Fruit fly (Drosophila melanogaster): Measurements from ENCODE around the gene Ddr.

Gene Ddr

DNA sequence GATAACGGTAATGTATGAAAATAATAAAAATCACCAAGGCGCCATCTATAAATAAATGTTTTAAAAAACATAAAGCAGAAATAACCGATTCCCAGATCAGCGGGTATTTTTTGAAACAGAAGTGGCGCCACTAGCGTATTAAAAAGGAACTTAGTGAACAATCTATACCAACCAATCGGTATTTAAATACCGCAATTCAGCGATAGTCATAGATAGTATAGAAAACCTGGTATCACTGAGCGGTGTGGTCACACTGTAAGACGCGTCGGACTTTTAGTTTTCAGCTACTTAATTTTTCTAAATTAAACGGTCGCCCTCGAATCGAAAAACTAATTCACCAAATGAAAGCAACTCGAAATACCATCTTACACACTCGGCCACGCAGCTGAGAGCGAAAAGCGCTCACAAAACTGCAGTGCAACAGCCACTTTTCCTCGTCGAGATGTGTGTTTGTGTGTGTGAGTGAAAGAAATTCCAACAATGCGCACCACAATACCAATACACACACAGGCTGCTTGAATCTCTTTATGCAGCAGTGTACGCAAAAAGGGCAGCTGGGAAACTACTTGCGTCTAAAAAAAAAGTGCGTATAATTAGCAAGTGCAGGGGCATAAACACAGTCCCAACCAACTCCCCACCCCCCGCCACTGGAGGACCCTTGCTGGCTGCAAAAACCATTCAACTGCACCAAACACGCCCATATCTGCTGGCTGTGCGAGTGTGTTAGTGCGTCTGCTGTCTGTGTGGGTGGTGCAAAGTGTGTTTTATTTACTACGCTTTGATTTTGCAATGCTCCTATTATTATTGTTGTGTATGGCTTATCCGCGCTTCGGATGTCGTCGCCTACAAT, 70.8 kb downstream of the Ddr start, which contains the start of gene PDZ-GEF (continued):
- TF ChIP-seq Dip3 (GFP tag; optimal IDR thresholded peaks at IDR 0.05) (peak; percentile 22), CG14710 (tag; optimal IDR thresholded peaks at IDR 0.05) (peak; percentile 99), br (optimal IDR thresholded peaks at IDR 0.05) (no peak), peb (GFP tag; IDR thresholded peaks at IDR 0.05) (no peak; the same call in 1 of the 2 replicates), CG3847 (GFP tag; IDR thresholded peaks at IDR 0.05) (peak; percentile 59), grn (GFP tag; optimal IDR thresholded peaks at IDR 0.05) (no peak), CG15696 (tag; optimal IDR thresholded peaks at IDR 0.05) (peak; percentile 68), dysf (GFP tag; IDR thresholded peaks at IDR 0.05) (peak; percentile 54; the same call in 2 of the 3 replicates), maf-S (GFP tag; optimal IDR thresholded peaks at IDR 0.05) (peak; percentile 20), CG17385 (GFP tag; optimal IDR thresholded peaks at IDR 0.05) (no peak), slbo (GFP tag; IDR thresholded peaks at IDR 0.05) (peak; percentile 59; the same call in 1 of the 2 replicates), gcm (GFP tag; optimal IDR thresholded peaks at IDR 0.05) (peak; percentile 1), Myb (GFP tag; optimal IDR thresholded peaks at IDR 0.05) (peak; percentile 82), CG2202 (tag; optimal IDR thresholded peaks at IDR 0.05) (peak; percentile 27), CG6765 (GFP tag; optimal IDR thresholded peaks at IDR 0.05) (no peak), CG12391 (tag; optimal IDR thresholded peaks at IDR 0.05) (peak; percentile 46), CG4854 (GFP tag; optimal IDR thresholded peaks at IDR 0.05) (peak; percentile 63), pum (GFP tag; optimal IDR thresholded peaks at IDR 0.05) (peak; percentile 37), B-H1 (GFP tag; IDR thresholded peaks at IDR 0.05) (no peak), fru (optimal IDR thresholded peaks at IDR 0.05) (no peak), Mes4 (GFP tag; optimal IDR thresholded peaks at IDR 0.05) (peak; percentile 35), Xbp1 (GFP tag; optimal IDR thresholded peaks at IDR 0.05) (peak; percentile 77), CG31224 (GFP tag; IDR thresholded peaks at IDR 0.05) (no peak), CG11504 (tag; optimal IDR thresholded peaks at IDR 0.05) (no peak), CG14965 (GFP tag; optimal IDR thresholded peaks at IDR 0.05; ENCODE audit: borderline replicate concordance) (peak; percentile 23), CG32772 (GFP tag; IDR thresholded peaks at IDR 0.05) (peak; percentile 8; the same call in 1 of the 2 replicates), CG12659 (GFP tag; optimal IDR thresholded peaks at IDR 0.05) (peak; percentile 76), CG17829 (tag; optimal IDR thresholded peaks at IDR 0.05) (peak; percentile 82), CG3065 (GFP tag; optimal IDR thresholded peaks at IDR 0.05) (no peak), slou (GFP tag; optimal IDR thresholded peaks at IDR 0.05) (peak; percentile 0), CG34422 (GFP tag; IDR thresholded peaks at IDR 0.05) (peak; percentile 68), unc-4 (GFP tag; IDR thresholded peaks at IDR 0.05; ENCODE audit: partially characterized antibody) (peak; percentile 61), CG10267 (tag; optimal IDR thresholded peaks at IDR 0.05) (peak; percentile 68), emc (GFP tag; optimal IDR thresholded peaks at IDR 0.05) (no peak), onecut (GFP tag; IDR thresholded peaks at IDR 0.05) (peak; percentile 53; the same call in 1 of the 2 replicates), CG17361 (GFP tag; IDR thresholded peaks at IDR 0.05) (no peak; the same call in 2 of the 3 replicates), E2f1 (GFP tag; IDR thresholded peaks at IDR 0.05) (no peak), HLH54F (GFP tag; optimal IDR thresholded peaks at IDR 0.05) (peak; percentile 16), CG14441 (GFP tag; IDR thresholded peaks at IDR 0.05) (peak; percentile 53), chm (GFP tag; IDR thresholded peaks at IDR 0.05) (no peak; the same call in 1 of the 2 replicates), CkIIα-i1 (GFP tag; IDR thresholded peaks at IDR 0.05) (no peak), ken (GFP tag; IDR thresholded peaks at IDR 0.05) (peak; percentile 67; the same call in 2 of the 3 replicates), ATbp (GFP tag; optimal IDR thresholded peaks at IDR 0.05) (no peak), Rfx (GFP tag; IDR thresholded peaks at IDR 0.05) (peak; percentile 78), CG10462 (GFP tag; optimal IDR thresholded peaks at IDR 0.05) (peak; percentile 21), Deaf1 (tag; optimal IDR thresholded peaks at IDR 0.05) (peak; percentile 17), Dll (GFP tag; IDR thresholded peaks at IDR 0.05; ENCODE audit: partially characterized antibody) (peak; percentile 61; the same call in 1 of the 4 replicates), jumu (GFP tag; optimal IDR thresholded peaks at IDR 0.05) (peak; percentile 48), CG15479 (GFP tag; optimal IDR thresholded peaks at IDR 0.05) (peak; percentile 87), CG31388 (GFP tag; optimal IDR thresholded peaks at IDR 0.05) (peak; percentile 26)

Data from whole organism, embryonic.